Fruit fly (Drosophila melanogaster): ENCODE data around the gene wnd.

Gene wnd

DNA sequence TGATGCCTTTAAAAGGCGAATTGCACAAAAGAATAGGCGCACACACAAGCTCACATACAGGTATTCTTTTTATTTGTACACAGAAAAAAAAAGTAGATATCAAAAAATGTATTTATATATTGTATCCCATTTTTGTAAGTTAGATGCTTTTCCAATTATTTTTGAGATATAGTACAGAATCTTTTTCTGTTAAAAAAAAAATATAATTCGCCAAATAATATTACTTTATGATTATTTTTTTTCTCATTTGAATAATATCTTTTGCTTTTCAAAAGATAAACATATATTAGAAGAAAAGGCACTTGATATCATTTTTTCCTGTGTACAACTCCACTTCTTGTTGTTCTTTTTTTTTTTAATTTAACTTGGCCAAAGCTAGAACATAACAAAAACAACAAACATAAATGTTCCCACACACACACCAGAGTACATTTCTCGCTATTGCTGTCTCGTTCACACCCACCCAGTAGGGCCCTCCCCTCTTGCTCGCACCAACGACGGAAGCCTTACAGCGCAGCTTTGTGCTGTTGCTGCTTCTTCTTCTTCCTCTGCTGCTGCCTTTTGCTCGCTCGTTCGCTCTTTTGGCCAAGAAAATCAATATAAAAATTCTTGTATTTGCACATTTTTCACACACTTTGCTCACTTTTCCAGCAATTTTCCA, 665 bp downstream of the wnd start:
- TF ChIP-seq Rel (GFP tag; optimal IDR thresholded peaks at IDR 0.05) (no peak), Rel (tag; optimal IDR thresholded peaks at IDR 0.05) (peak; percentile 14), ey (GFP tag; optimal IDR thresholded peaks at IDR 0.05) (no peak), HLH106 (tag; optimal IDR thresholded peaks at IDR 0.05) (peak; percentile 63), psq (GFP tag; optimal IDR thresholded peaks at IDR 0.05) (peak; percentile 91), OdsH (GFP tag; optimal IDR thresholded peaks at IDR 0.05) (peak; percentile 57), fru (GFP tag; optimal IDR thresholded peaks at IDR 0.05) (peak; percentile 63), woc (GFP tag; optimal IDR thresholded peaks at IDR 0.05) (peak; percentile 11), Dfd (GFP tag; optimal IDR thresholded peaks at IDR 0.05) (peak; percentile 75), rgr (GFP tag; optimal IDR thresholded peaks at IDR 0.05) (peak; percentile 31), usp (GFP tag; optimal IDR thresholded peaks at IDR 0.05) (no peak), foxo (GFP tag; optimal IDR thresholded peaks at IDR 0.05) (peak in 1 of 2 experiments; percentile 78), Hr78 (GFP tag; optimal IDR thresholded peaks at IDR 0.05) (no peak), brk (GFP tag; optimal IDR thresholded peaks at IDR 0.05) (peak; percentile 33), Sp1 (GFP tag; optimal IDR thresholded peaks at IDR 0.05) (peak; percentile 84), h (GFP tag; optimal IDR thresholded peaks at IDR 0.05) (peak; percentile 32), tai (GFP tag; optimal IDR thresholded peaks at IDR 0.05) (peak; percentile 25)

DNA sequence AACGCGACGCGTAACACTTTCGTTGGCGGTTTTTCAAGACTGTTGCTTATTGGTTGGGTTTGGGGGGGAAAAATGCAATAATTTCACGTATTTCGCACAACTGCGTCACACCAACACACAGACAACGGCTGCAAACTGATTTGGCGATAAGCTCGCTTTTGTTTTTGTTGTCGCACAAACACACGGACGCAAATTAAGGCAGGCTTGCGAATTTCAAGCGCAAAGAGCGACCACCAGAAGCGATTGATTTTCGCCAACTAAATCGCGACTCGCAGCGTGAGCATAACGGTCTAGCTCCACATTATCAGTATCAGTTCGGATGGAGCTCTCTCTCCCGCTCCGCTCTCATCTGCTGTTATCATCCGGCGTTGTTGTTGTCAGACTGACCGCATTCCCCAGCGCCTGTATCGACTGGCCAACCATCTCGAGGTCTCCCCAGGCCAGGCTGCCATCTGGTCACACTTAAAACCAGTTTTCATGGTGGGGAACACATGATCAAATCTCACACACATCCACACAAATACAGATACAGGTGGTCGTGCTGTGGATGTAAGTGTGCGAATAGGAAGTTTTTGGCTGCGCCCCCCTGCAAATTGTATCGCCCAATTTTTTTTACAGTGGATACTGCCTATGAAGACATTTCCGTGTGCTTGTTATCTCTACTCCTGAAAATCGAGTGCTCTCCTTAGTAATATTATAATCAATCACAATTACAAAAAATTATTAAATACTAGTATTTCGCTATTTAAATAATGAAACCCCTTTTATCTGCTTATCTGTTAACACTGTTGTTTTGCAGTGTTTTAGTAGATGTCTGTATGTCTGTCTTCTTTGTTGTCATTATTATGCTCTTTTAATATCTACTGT, 2.6 kb downstream of the wnd start:
- TF ChIP-seq N (GFP tag; optimal IDR thresholded peaks at IDR 0.05) (peak; percentile 3), dmrt93B (GFP tag; optimal IDR thresholded peaks at IDR 0.05) (peak; percentile 52), dl (GFP tag; optimal IDR thresholded peaks at IDR 0.05; ENCODE audit: insufficient read depth in 1 of 2, partially characterized antibody in 2 of 2) (peak; percentile 88 to 91), brk (GFP tag; optimal IDR thresholded peaks at IDR 0.05) (peak; percentile 48), GATAd (GFP tag; optimal IDR thresholded peaks at IDR 0.05) (peak; percentile 68), CrebA (GFP tag; optimal IDR thresholded peaks at IDR 0.05; ENCODE audit: borderline replicate concordance) (peak; percentile 51), tai (GFP tag; optimal IDR thresholded peaks at IDR 0.05) (no peak), Hnf4 (GFP tag; optimal IDR thresholded peaks at IDR 0.05) (peak; percentile 46), Jra (GFP tag; optimal IDR thresholded peaks at IDR 0.05) (no peak), sv (GFP tag; optimal IDR thresholded peaks at IDR 0.05) (peak; percentile 70), Abd-B (GFP tag; optimal IDR thresholded peaks at IDR 0.05) (no peak), Dfd (GFP tag; optimal IDR thresholded peaks at IDR 0.05) (no peak), pan (optimal IDR thresholded peaks at IDR 0.05) (no peak), Hr83 (GFP tag; optimal IDR thresholded peaks at IDR 0.05; ENCODE audit: poor library complexity, severe bottlenecking) (peak; percentile 4), jim (GFP tag; optimal IDR thresholded peaks at IDR 0.05) (no peak), lola (GFP tag; optimal IDR thresholded peaks at IDR 0.05) (no peak), usp (GFP tag; optimal IDR thresholded peaks at IDR 0.05) (no peak), foxo (GFP tag; optimal IDR thresholded peaks at IDR 0.05) (peak in 1 of 2 experiments; percentile 61), OdsH (GFP tag; optimal IDR thresholded peaks at IDR 0.05) (peak; percentile 65), Vsx2 (GFP tag; optimal IDR thresholded peaks at IDR 0.05; ENCODE audit: partially characterized antibody) (peak; percentile 67), dsf (GFP tag; optimal IDR thresholded peaks at IDR 0.05; ENCODE audit: borderline replicate concordance) (no peak), Mio (GFP tag; optimal IDR thresholded peaks at IDR 0.05) (no peak), Hr78 (GFP tag; optimal IDR thresholded peaks at IDR 0.05) (no peak), woc (GFP tag; optimal IDR thresholded peaks at IDR 0.05) (peak; percentile 50), Sp1 (GFP tag; optimal IDR thresholded peaks at IDR 0.05) (peak; percentile 52), Dif (GFP tag; optimal IDR thresholded peaks at IDR 0.05; ENCODE audit: partially characterized antibody) (peak; percentile 89), CG32264 (GFP tag; optimal IDR thresholded peaks at IDR 0.05) (no peak), sage (GFP tag; optimal IDR thresholded peaks at IDR 0.05) (peak; percentile 54), br (GFP tag; optimal IDR thresholded peaks at IDR 0.05) (peak; percentile 44), h (GFP tag; optimal IDR thresholded peaks at IDR 0.05) (peak; percentile 83), CG9705 (GFP tag; optimal IDR thresholded peaks at IDR 0.05) (no peak), HLH106 (tag; optimal IDR thresholded peaks at IDR 0.05) (peak; percentile 71), ey (GFP tag; optimal IDR thresholded peaks at IDR 0.05) (peak; percentile 72), Myc (optimal IDR thresholded peaks at IDR 0.05) (no peak), Rel (GFP tag; optimal IDR thresholded peaks at IDR 0.05) (no peak), Rel (tag; optimal IDR thresholded peaks at IDR 0.05) (peak; percentile 96), rgr (GFP tag; optimal IDR thresholded peaks at IDR 0.05) (peak; percentile 73), psq (GFP tag; optimal IDR thresholded peaks at IDR 0.05) (peak; percentile 60), fru (GFP tag; optimal IDR thresholded peaks at IDR 0.05) (peak; percentile 59)

All from whole organism, wandering third instar larva.